Worm (Caenorhabditis elegans) whole organism, L1 larva: ENCODE data around the gene puf-11.

Experiments
- Y116A8C.19 ChIP-seq: sonication (generic microtip); optimal IDR thresholded peaks from 2 replicates; lab custom pipeline; 2016; ENCODE audit warnings: missing compliant biosample characterization, missing genetic modification characterization, borderline replicate concordance
- aha-1 ChIP-seq: fragments of 150-350 bp; optimal IDR thresholded peaks from 2 replicates; lab custom pipeline; 2014; ENCODE audit warnings: missing biosample characterization, missing genetic modification characterization
- ceh-88 ChIP-seq: fragments of 200-800 bp; sonication (Bioruptor generic); IDR thresholded peaks from 2 replicates; pipeline ENCODE4 v1.3.6; 2022; ENCODE audit warnings: missing genetic modification characterization, missing compliant biosample characterization
- ceh-90 ChIP-seq: sonication (generic microtip); optimal IDR thresholded peaks from 2 replicates; lab custom pipeline; 2016; ENCODE audit warnings: missing genetic modification characterization, missing compliant biosample characterization
- egl-27 ChIP-seq, 2 experiments: fragments of 150-350 bp in 1 of 2; sonication (generic microtip); optimal IDR thresholded peaks; 3 replicates each; lab custom pipeline; 2017 to 2018; ENCODE audit warnings: missing biosample characterization in 2 of 2, missing genetic modification characterization in 2 of 2, missing genetic modification reagents in 2 of 2
- elt-2 ChIP-seq: sonication (generic microtip); optimal IDR thresholded peaks from 2 replicates; lab custom pipeline; 2016; ENCODE audit warnings: missing genetic modification characterization, mild to moderate bottlenecking, inconsistent platforms, missing compliant biosample characterization, missing genetic modification reagents
- elt-3 ChIP-seq, 6 experiments: fragments of 150-350 bp in 1 of 6; sonication (generic microtip); optimal IDR thresholded peaks; 2 replicates each; lab custom pipeline; 2017 to 2018; ENCODE audit warnings: missing biosample characterization in 6 of 6, missing genetic modification characterization in 6 of 6, inconsistent platforms in 1 of 6
- ets-5 ChIP-seq: fragments of 200-800 bp; sonication (Bioruptor generic); IDR thresholded peaks from 2 replicates; pipeline ENCODE4 v1.3.6; 2022; ENCODE audit warnings: missing genetic modification characterization, missing compliant biosample characterization
- fkh-10 ChIP-seq: sonication (generic microtip); optimal IDR thresholded peaks from 2 replicates; lab custom pipeline; 2017; ENCODE audit warnings: missing biosample characterization, missing genetic modification reagents, missing genetic modification characterization
- fkh-4 ChIP-seq: sonication (generic microtip); optimal IDR thresholded peaks from 2 replicates; lab custom pipeline; 2016; ENCODE audit warnings: missing compliant biosample characterization, missing genetic modification characterization, borderline replicate concordance
- fkh-8 ChIP-seq: sonication (generic microtip); optimal IDR thresholded peaks from 2 replicates; lab custom pipeline; 2016; ENCODE audit warnings: mild to moderate bottlenecking, missing genetic modification characterization, missing compliant biosample characterization
- fos-1 ChIP-seq: fragments of 150-350 bp; optimal IDR thresholded peaks from 2 replicates; lab custom pipeline; 2014; ENCODE audit warnings: missing biosample characterization, missing genetic modification characterization
- grh-1 ChIP-seq: fragments of 200-800 bp; sonication (Bioruptor generic); IDR thresholded peaks from 2 replicates; pipeline ENCODE4 v1.3.6; 2022; ENCODE audit warnings: missing genetic modification reagents, missing genetic modification characterization, missing compliant biosample characterization
- irx-1 ChIP-seq: sonication (generic microtip); optimal IDR thresholded peaks from 2 replicates; lab custom pipeline; 2016; ENCODE audit warnings: missing genetic modification characterization, missing compliant biosample characterization
- isw-1 ChIP-seq: fragments of 200-800 bp; sonication (Bioruptor generic); IDR thresholded peaks from 2 replicates; pipeline ENCODE4 v1.3.6; 2022; ENCODE audit warnings: missing genetic modification characterization, missing compliant biosample characterization
- jun-1 ChIP-seq: fragments of 150-350 bp; optimal IDR thresholded peaks from 2 replicates; lab custom pipeline; 2014; ENCODE audit warnings: missing biosample characterization, missing genetic modification reagents, missing genetic modification characterization
- lin-13 ChIP-seq: fragments of 150-350 bp; optimal IDR thresholded peaks from 2 replicates; lab custom pipeline; 2014; ENCODE audit warnings: missing biosample characterization, missing genetic modification reagents, missing genetic modification characterization
- lin-14 ChIP-seq: fragments of 200-800 bp; sonication (Bioruptor generic); optimal IDR thresholded peaks from 2 replicates; lab custom pipeline; 2018; ENCODE audit warnings: mild to moderate bottlenecking, missing genetic modification characterization, moderate library complexity, missing compliant biosample characterization
- lin-15B ChIP-seq: fragments of 150-350 bp; sonication (generic microtip); optimal IDR thresholded peaks from 3 replicates; lab custom pipeline; 2014; ENCODE audit warnings: missing biosample characterization, missing genetic modification characterization
- lin-39 ChIP-seq: fragments of 150-350 bp; optimal IDR thresholded peaks from 2 replicates; lab custom pipeline; 2014; ENCODE audit warnings: missing biosample characterization, missing genetic modification reagents, missing genetic modification characterization
- lir-3 ChIP-seq: sonication (generic microtip); optimal IDR thresholded peaks from 2 replicates; lab custom pipeline; 2016; ENCODE audit warnings: mild to moderate bottlenecking, missing genetic modification characterization, moderate library complexity, missing compliant biosample characterization; ENCODE audit not compliant: poor library complexity
- mef-2 ChIP-seq: fragments of 150-350 bp; optimal IDR thresholded peaks from 2 replicates; lab custom pipeline; 2014; ENCODE audit warnings: missing biosample characterization, missing genetic modification characterization
- nhr-11 ChIP-seq: fragments of 150-350 bp; optimal IDR thresholded peaks from 2 replicates; lab custom pipeline; 2014; ENCODE audit warnings: missing biosample characterization, missing genetic modification characterization
- nhr-47 ChIP-seq: sonication (generic microtip); optimal IDR thresholded peaks from 2 replicates; lab custom pipeline; 2016; ENCODE audit warnings: mild to moderate bottlenecking, missing genetic modification characterization, moderate library complexity, missing compliant biosample characterization
- nhr-76 ChIP-seq: sonication (generic microtip); optimal IDR thresholded peaks from 2 replicates; lab custom pipeline; 2017; ENCODE audit warnings: missing biosample characterization, missing genetic modification characterization
- nhr-84 ChIP-seq: sonication (generic microtip); optimal IDR thresholded peaks from 2 replicates; lab custom pipeline; 2017; ENCODE audit warnings: missing biosample characterization, missing genetic modification characterization
- nhr-90 ChIP-seq: sonication (generic microtip); optimal IDR thresholded peaks from 2 replicates; lab custom pipeline; 2016; ENCODE audit warnings: mild to moderate bottlenecking, missing genetic modification characterization, missing compliant biosample characterization; ENCODE audit not compliant: poor library complexity
- pag-3 ChIP-seq: sonication (generic microtip); optimal IDR thresholded peaks from 2 replicates; lab custom pipeline; 2017; ENCODE audit warnings: missing genetic modification characterization, mild to moderate bottlenecking, missing compliant biosample characterization, antibody characterized with exemption, borderline replicate concordance; ENCODE audit not compliant: insufficient read depth
- sup-37 ChIP-seq: fragments of 200-800 bp; sonication (Bioruptor generic); optimal IDR thresholded peaks from 2 replicates; lab custom pipeline; 2018; ENCODE audit warnings: mild to moderate bottlenecking, missing genetic modification characterization, missing compliant biosample characterization
- unc-30 ChIP-seq: sonication (generic microtip); optimal IDR thresholded peaks from 2 replicates; lab custom pipeline; 2017; ENCODE audit warnings: missing biosample characterization, missing genetic modification characterization
- xbp-1 ChIP-seq: sonication (generic microtip); optimal IDR thresholded peaks from 2 replicates; lab custom pipeline; 2016; ENCODE audit warnings: missing genetic modification characterization, missing compliant biosample characterization
- zip-4 ChIP-seq: fragments of 200-800 bp; sonication (Bioruptor generic); optimal IDR thresholded peaks from 2 replicates; lab custom pipeline; 2018; ENCODE audit warnings: mild to moderate bottlenecking, missing genetic modification characterization, moderate library complexity, missing compliant biosample characterization
- ztf-4 ChIP-seq: fragments of 150-350 bp; optimal IDR thresholded peaks from 2 replicates; lab custom pipeline; 2014; ENCODE audit warnings: missing biosample characterization, missing genetic modification characterization

The puf-11 gene

ce11 chrIV:6376473-6377115 is 44.8 kb upstream of the puf-11 start, which contains the start of the genes hrpf-2 and bli-6 (continued):
- TF ChIP-seq Y116A8C.19 (tag; lab: Kevin White, UChicago): no peak
- TF ChIP-seq fkh-8 (tag; lab: Kevin White, UChicago): peak; percentile 64
- no peak for TF ChIP-seq unc-30 (tag; lab: Kevin White, UChicago)
- TF ChIP-seq elt-2: peak; percentile 18
- peak; percentile 57 for TF ChIP-seq lir-3 (tag; lab: Kevin White, UChicago)
- no peak for TF ChIP-seq egl-27 (tag; optimal IDR thresholded peaks at IDR 0.05; lab: Kevin White, UChicago)
- no peak for TF ChIP-seq nhr-84 (tag; lab: Kevin White, UChicago)
- TF ChIP-seq jun-1 (tag; lab: Kevin White, UChicago): peak; percentile 39
- no peak for TF ChIP-seq sup-37 (GFP tag; lab: Kevin White, UChicago)
- TF ChIP-seq elt-3 (tag; optimal IDR thresholded peaks at IDR 0.05; lab: Kevin White, UChicago): peak in 2 of 6 experiments; percentile 66 to 70
- no peak for TF ChIP-seq ceh-88 (GFP tag; lab: Robert Waterston, UW)
- no peak for TF ChIP-seq aha-1
- peak; percentile 14 for TF ChIP-seq fos-1

- TF ChIP-seq nhr-11 (tag; lab: Kevin White, UChicago): no peak
- TF ChIP-seq lin-13 (GFP tag; lab: Kevin White, UChicago): no peak
- TF ChIP-seq nhr-47: no peak
- TF ChIP-seq isw-1 (GFP tag; lab: Robert Waterston, UW): no peak
These were observed 43.9 kb upstream of the puf-11 start for ce11 chrIV:6377335-6378069.

- TF ChIP-seq fos-1: no peak
- TF ChIP-seq fkh-8 (tag; lab: Kevin White, UChicago): no peak
- no peak for TF ChIP-seq nhr-90 (tag; lab: Kevin White, UChicago)
- TF ChIP-seq grh-1: no peak
- no peak for TF ChIP-seq irx-1 (tag; lab: Kevin White, UChicago)
- TF ChIP-seq isw-1 (GFP tag; lab: Robert Waterston, UW): no peak
- no peak for TF ChIP-seq ceh-90 (tag; lab: Kevin White, UChicago)
- no peak for TF ChIP-seq zip-4 (GFP tag; lab: Kevin White, UChicago)
- no peak for TF ChIP-seq lin-39 (tag; lab: Kevin White, UChicago)
- no peak for TF ChIP-seq jun-1 (tag; lab: Kevin White, UChicago)
- no peak for TF ChIP-seq pag-3
- no peak for TF ChIP-seq fkh-4 (tag; lab: Kevin White, UChicago)
- no peak for TF ChIP-seq nhr-76 (tag; lab: Kevin White, UChicago)
- TF ChIP-seq sup-37 (GFP tag; lab: Kevin White, UChicago): no peak
- no peak for TF ChIP-seq xbp-1 (tag; lab: Kevin White, UChicago)
- no peak for TF ChIP-seq ets-5 (GFP tag; lab: Robert Waterston, UW)
- no peak for TF ChIP-seq mef-2 (tag; lab: Kevin White, UChicago)
- no peak for TF ChIP-seq ztf-4 (tag; lab: Kevin White, UChicago)
- no peak for TF ChIP-seq lin-13 (GFP tag; lab: Kevin White, UChicago)
- TF ChIP-seq lin-15B (tag; lab: Kevin White, UChicago): no peak
These were observed 43.0 kb upstream of the puf-11 start for ce11 chrIV:6378398-6378797.

- no peak for TF ChIP-seq grh-1
These were observed 37.4 kb upstream of the puf-11 start, which contains the start of gene shl-1 for ce11 chrIV:6383970-6384369. Gene shl-1, minus strand, starts transcription at chrIV:6384070.

- TF ChIP-seq fkh-10 (GFP tag; lab: Kevin White, UChicago) (peak; percentile 81), lin-14 (peak; percentile 54), nhr-47 (no peak)
These were observed 36.4 kb upstream of the puf-11 start for ce11 chrIV:6385010-6385409.
